Fruit fly (Drosophila melanogaster): ENCODE measurements around the gene CG34278.

Gene CG34278

dm6 chr3R:17142304-17142703 is 22.0 kb downstream of the CG34278 start, which contains the start of gene TwdlW:
Gene TwdlW, minus strand, starts transcription at chr3R:17142404.
- no peak for TF ChIP-seq noc (tag; optimal IDR thresholded peaks at IDR 0.05)

DNA sequence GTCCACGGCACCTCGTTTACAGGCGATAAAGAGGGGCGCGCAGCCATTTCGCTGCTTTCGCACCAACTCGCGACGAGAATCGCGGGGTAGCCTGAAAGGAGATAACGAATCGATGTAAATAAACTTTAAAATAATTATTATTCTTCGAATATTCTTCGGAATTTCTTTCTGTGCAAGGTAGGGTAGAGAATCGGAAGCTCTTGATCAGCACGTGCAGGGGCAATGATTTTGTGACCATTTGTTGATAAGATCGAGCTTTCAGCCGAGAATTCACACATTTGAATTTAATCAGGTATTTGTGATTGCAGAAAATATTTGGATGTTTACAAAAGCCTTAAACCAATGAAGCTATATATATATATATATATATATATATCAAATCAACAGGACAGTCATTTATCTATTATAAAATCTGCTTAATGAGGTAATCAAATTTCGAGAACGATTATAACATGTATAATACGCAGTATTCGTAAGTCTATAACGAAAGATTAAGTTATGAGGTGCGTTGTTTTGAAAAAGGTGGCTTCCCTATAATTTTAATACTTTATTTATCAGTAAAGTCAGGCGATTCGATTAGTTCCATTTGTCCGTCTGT is 27.5 kb downstream of the CG34278 start:
- TF ChIP-seq noc (tag; optimal IDR thresholded peaks at IDR 0.05): no peak

DNA sequence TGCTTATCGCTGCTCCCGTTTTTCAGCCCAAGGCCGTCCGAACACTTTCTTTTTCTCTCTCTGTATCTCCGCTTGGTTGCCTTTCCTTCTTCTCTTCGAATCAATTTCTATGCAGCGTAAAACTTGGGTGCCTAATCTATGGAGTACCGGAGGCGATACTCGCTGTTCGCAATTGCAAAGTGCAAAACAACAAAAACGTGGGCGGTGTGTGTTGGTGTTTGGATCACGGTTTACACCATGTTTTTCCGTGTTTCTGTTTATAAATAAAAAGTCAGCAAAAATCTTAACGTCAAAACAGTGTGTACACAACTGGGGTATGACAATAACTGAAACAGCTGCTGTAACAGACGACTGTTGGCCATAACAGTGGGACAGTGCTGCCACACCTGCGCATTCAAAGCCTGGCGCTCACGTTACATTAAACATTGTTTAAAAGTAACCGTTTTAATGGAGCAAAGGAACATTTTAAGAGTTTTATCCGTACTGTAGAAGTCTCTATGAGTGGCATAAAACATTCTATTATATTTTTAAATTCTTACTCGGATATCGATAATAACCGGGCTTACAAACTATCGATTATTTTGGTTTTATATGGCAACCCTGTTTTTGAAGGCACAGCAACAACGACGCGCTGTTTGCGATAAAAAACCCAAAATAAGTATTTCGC is 28.9 kb downstream of the CG34278 start, which contains the start of the genes m-cup and Det:
m-cup (minus strand) TSS at position 333 of the 667 bp plus-strand sequence.
Det (plus strand) TSS at position 588 of the 667 bp plus-strand sequence.
- TF ChIP-seq noc (tag; optimal IDR thresholded peaks at IDR 0.05): no peak

- TF ChIP-seq noc (tag; optimal IDR thresholded peaks at IDR 0.05): no peak
Observed at dm6 chr3R:17150287-17150686, 30.0 kb downstream of the CG34278 start, which contains the start of gene Smug. Gene Smug, plus strand, starts transcription at chr3R:17150587.

DNA sequence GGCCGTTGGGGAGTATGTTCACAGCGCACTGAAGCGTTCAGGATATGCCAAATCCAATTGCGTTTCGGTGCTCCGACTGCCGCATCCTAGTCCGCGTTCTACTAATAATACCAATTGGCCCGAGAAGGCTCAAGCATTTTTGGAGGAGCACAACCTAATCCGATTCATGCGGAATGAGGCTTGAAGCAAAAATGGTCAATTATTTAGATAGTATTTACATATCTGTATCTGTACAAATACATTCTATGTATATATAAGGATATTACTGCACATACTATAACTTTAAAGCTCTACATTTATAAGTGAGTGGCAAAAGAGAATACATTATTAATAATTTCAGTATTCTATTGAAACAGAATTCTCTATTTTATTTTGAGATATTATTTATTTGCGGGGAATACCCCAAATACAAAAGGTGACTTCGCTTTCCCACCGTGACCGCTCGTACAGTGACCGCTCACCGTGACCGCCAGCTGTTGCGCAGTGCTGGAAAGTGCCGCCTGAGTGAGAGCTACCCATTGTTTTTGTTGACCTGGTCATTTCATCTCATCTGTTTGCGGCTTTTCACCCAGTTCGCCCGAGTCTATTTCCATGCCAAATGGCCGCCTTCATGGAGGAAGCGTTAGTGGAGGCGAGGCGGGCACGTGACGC is 31.2 kb downstream of the CG34278 start, which contains the start of gene CG5292:
CG5292 (plus strand) TSS at position 486 of the 651 bp plus-strand sequence.
- TF ChIP-seq noc (tag; optimal IDR thresholded peaks at IDR 0.05): no peak

All from whole organism, larva.